Fruit fly (Drosophila melanogaster) whole organism, prepupa: Measurements from ENCODE around the gene CG4375.
A peak's percentile ranks its signal among the peaks of the same experiment; 100 is the strongest.

ENCODE experiments used
- CG10669 ChIP-seq: fragments of 200-800 bp; sonication (Bioruptor generic); optimal IDR thresholded peaks from 3 replicates; lab custom pipeline; 2018; ENCODE audit warnings: missing biosample characterization, mild to moderate bottlenecking, missing genetic modification characterization, moderate library complexity
- CG11294 ChIP-seq: fragments of 200-800 bp; sonication (Bioruptor generic); IDR thresholded peaks from 2 replicates; pipeline ENCODE4 v1.3.6; 2022; ENCODE audit warnings: missing biosample characterization, missing genetic modification characterization
- CG11762 ChIP-seq: fragments of 200-800 bp; sonication (Bioruptor generic); optimal IDR thresholded peaks from 3 replicates; lab custom pipeline; 2016; ENCODE audit warnings: missing biosample characterization, missing genetic modification characterization; ENCODE audit not compliant: insufficient read depth
- CG16779 ChIP-seq: fragments of 200-800 bp; sonication (Bioruptor generic); optimal IDR thresholded peaks from 3 replicates; lab custom pipeline; 2017; ENCODE audit warnings: missing biosample characterization, mild to moderate bottlenecking, missing genetic modification characterization
- CG3032 ChIP-seq: fragments of 200-800 bp; optimal IDR thresholded peaks from 2 replicates; lab custom pipeline; 2019; ENCODE audit warnings: missing biosample characterization, mild to moderate bottlenecking, missing genetic modification characterization, moderate library complexity
- CG31627 ChIP-seq: fragments of 200-800 bp; sonication (Bioruptor generic); optimal IDR thresholded peaks from 3 replicates; lab custom pipeline; 2016; ENCODE audit warnings: missing biosample characterization, missing genetic modification characterization
- CG34406 ChIP-seq: fragments of 200-800 bp; sonication (Bioruptor generic); optimal IDR thresholded peaks from 3 replicates; lab custom pipeline; 2016; ENCODE audit warnings: missing biosample characterization, missing genetic modification characterization
- CG3919 ChIP-seq: fragments of 200-800 bp; sonication (Bioruptor generic); optimal IDR thresholded peaks from 3 replicates; lab custom pipeline; 2016; ENCODE audit warnings: missing biosample characterization, missing genetic modification characterization
- CG6163 ChIP-seq: fragments of 200-800 bp; sonication (Bioruptor generic); IDR thresholded peaks from 3 replicates; pipeline ENCODE4 v1.3.6; 2022; ENCODE audit warnings: missing biosample characterization, missing genetic modification characterization
- CG6276 ChIP-seq: fragments of 200-800 bp; sonication (Bioruptor generic); optimal IDR thresholded peaks from 2 replicates; lab custom pipeline; 2017; ENCODE audit warnings: missing biosample characterization, mild to moderate bottlenecking, missing genetic modification characterization
- CG6792 ChIP-seq: fragments of 200-800 bp; sonication (Bioruptor generic); optimal IDR thresholded peaks from 3 replicates; lab custom pipeline; 2016; ENCODE audit warnings: missing biosample characterization, missing genetic modification characterization
- CG7368 ChIP-seq: fragments of 200-800 bp; sonication (Bioruptor generic); optimal IDR thresholded peaks from 3 replicates; lab custom pipeline; 2016; ENCODE audit warnings: missing biosample characterization, missing genetic modification characterization
- CG8119 ChIP-seq: fragments of 200-800 bp; sonication (Bioruptor generic); IDR thresholded peaks from 3 replicates; pipeline ENCODE4 v1.3.6; 2022; ENCODE audit warnings: missing biosample characterization, missing genetic modification characterization
- CG8632 ChIP-seq: fragments of 200-800 bp; sonication (Bioruptor generic); optimal IDR thresholded peaks from 3 replicates; lab custom pipeline; 2016; ENCODE audit warnings: missing biosample characterization, missing genetic modification characterization
- Eip75B ChIP-seq: fragments of 200-800 bp; sonication (Bioruptor generic); optimal IDR thresholded peaks from 3 replicates; lab custom pipeline; 2016; ENCODE audit warnings: missing biosample characterization, missing genetic modification characterization
- Eip78C ChIP-seq: fragments of 200-800 bp; sonication (Bioruptor generic); peaks from one replicate; lab custom pipeline; 2016; ENCODE audit warnings: missing biosample characterization, missing genetic modification characterization
- Ets21C ChIP-seq: fragments of 200-800 bp; sonication (Bioruptor generic); optimal IDR thresholded peaks from 3 replicates; lab custom pipeline; 2016; ENCODE audit warnings: missing biosample characterization, missing genetic modification characterization
- Hr38 ChIP-seq: sonication (Bioruptor generic); optimal IDR thresholded peaks from 2 replicates; lab custom pipeline; 2016; ENCODE audit warnings: missing biosample characterization, missing genetic modification characterization
- Hr39 ChIP-seq: fragments of 200-800 bp; sonication (Bioruptor generic); optimal IDR thresholded peaks from 2 replicates; lab custom pipeline; 2016; ENCODE audit warnings: missing biosample characterization, missing genetic modification characterization
- Hr4 ChIP-seq: fragments of 200-800 bp; sonication (Bioruptor generic); optimal IDR thresholded peaks from 3 replicates; lab custom pipeline; 2016; ENCODE audit warnings: missing biosample characterization, missing genetic modification characterization
- Lpt ChIP-seq: fragments of 200-800 bp; sonication (Bioruptor generic); optimal IDR thresholded peaks from 3 replicates; lab custom pipeline; 2016; ENCODE audit warnings: missing biosample characterization, missing genetic modification characterization
- OdsH ChIP-seq: fragments of 200-800 bp; sonication (Bioruptor generic); optimal IDR thresholded peaks from 3 replicates; lab custom pipeline; 2016; ENCODE audit warnings: missing biosample characterization, missing genetic modification characterization
- cyc ChIP-seq: fragments of 200-800 bp; sonication (Bioruptor generic); optimal IDR thresholded peaks from 3 replicates; lab custom pipeline; 2016; ENCODE audit warnings: missing biosample characterization, missing genetic modification characterization
- dsx ChIP-seq: fragments of 200-800 bp; optimal IDR thresholded peaks from 3 replicates; lab custom pipeline; 2019; ENCODE audit warnings: missing biosample characterization, mild to moderate bottlenecking, missing genetic modification characterization, moderate library complexity; ENCODE audit not compliant: poor library complexity, severe bottlenecking
- esn ChIP-seq: fragments of 200-800 bp; sonication (Bioruptor generic); optimal IDR thresholded peaks from 2 replicates; lab custom pipeline; 2016; ENCODE audit warnings: missing biosample characterization, mild to moderate bottlenecking, missing genetic modification characterization, moderate library complexity
- fd85E ChIP-seq: fragments of 200-800 bp; sonication (Bioruptor generic); optimal IDR thresholded peaks from 3 replicates; lab custom pipeline; 2016; ENCODE audit warnings: missing biosample characterization, missing genetic modification characterization
- fkh ChIP-seq: fragments of 200-800 bp; sonication (Bioruptor generic); optimal IDR thresholded peaks from 3 replicates; lab custom pipeline; 2017; ENCODE audit warnings: missing biosample characterization, mild to moderate bottlenecking, missing genetic modification characterization, moderate library complexity
- lz ChIP-seq: fragments of 200-800 bp; sonication (Bioruptor generic); optimal IDR thresholded peaks from 3 replicates; lab custom pipeline; 2016; ENCODE audit warnings: missing biosample characterization, missing genetic modification characterization
- net ChIP-seq: fragments of 200-800 bp; sonication (Bioruptor generic); optimal IDR thresholded peaks from 3 replicates; lab custom pipeline; 2016; ENCODE audit warnings: missing biosample characterization, missing genetic modification characterization
- salr ChIP-seq, 2 experiments: fragments of 200-800 bp; sonication (Bioruptor generic); optimal IDR thresholded peaks; 3 replicates each; lab custom pipeline; 2016 to 2018; ENCODE audit warnings: missing biosample characterization in 2 of 2, missing genetic modification characterization in 2 of 2, mild to moderate bottlenecking in 1 of 2
- spab ChIP-seq: fragments of 200-800 bp; sonication (Bioruptor generic); optimal IDR thresholded peaks from 2 replicates; lab custom pipeline; 2017; ENCODE audit warnings: missing biosample characterization, mild to moderate bottlenecking, missing genetic modification characterization, missing genetic modification reagents
- svp ChIP-seq: fragments of 200-800 bp; sonication (Bioruptor generic); peaks from one replicate; lab custom pipeline; 2016; ENCODE audit warnings: missing biosample characterization, missing genetic modification characterization
- topi ChIP-seq: fragments of 200-800 bp; sonication (Bioruptor generic); optimal IDR thresholded peaks from 3 replicates; lab custom pipeline; 2016; ENCODE audit warnings: missing biosample characterization, missing genetic modification characterization
- vri ChIP-seq: fragments of 200-800 bp; sonication (Bioruptor generic); optimal IDR thresholded peaks from 3 replicates; lab custom pipeline; 2016; ENCODE audit warnings: missing biosample characterization, mild to moderate bottlenecking, missing genetic modification characterization

The CG4375 gene

dm6 chr2L:1062473-1063363 lies 36.0 kb upstream of the CG4375 start (continued):
- TF ChIP-seq CG8632 (GFP tag; lab: Kevin White, UChicago) (peak; percentile 63), CG11294 (GFP tag; lab: Robert Waterston, UW) (no peak), Lpt (GFP tag; lab: Kevin White, UChicago) (no peak), CG34406 (GFP tag; lab: Kevin White, UChicago) (peak; percentile 68), topi (GFP tag; lab: Kevin White, UChicago) (peak; percentile 81), esn (peak; percentile 83), CG8119 (GFP tag; lab: Robert Waterston, UW) (no peak), fkh (GFP tag; lab: Kevin White, UChicago) (no peak), salr (GFP tag; optimal IDR thresholded peaks at IDR 0.05; lab: Kevin White, UChicago) (peak; percentile 3 to 49), spab (peak; percentile 66)

- no peak for TF ChIP-seq Ets21C
- TF ChIP-seq CG31627 (GFP tag; lab: Kevin White, UChicago): no peak
- peak; percentile 30 for TF ChIP-seq Eip78C
Observed at dm6 chr2L:1057513-1057912, 30.8 kb upstream of the CG4375 start.

dm6 chr2L:1056631-1057030 lies 29.9 kb upstream of the CG4375 start:
- peak; percentile 30 for TF ChIP-seq svp
- TF ChIP-seq Eip75B (GFP tag; lab: Kevin White, UChicago): no peak
- peak; percentile 30 for TF ChIP-seq Eip78C
- TF ChIP-seq CG6276 (GFP tag; lab: Kevin White, UChicago): no peak
- TF ChIP-seq dsx (GFP tag; lab: Kevin White, UChicago): peak; percentile 52
- TF ChIP-seq, all 60 proteins: peak for 3

- no peak for TF ChIP-seq OdsH (GFP tag; lab: Kevin White, UChicago)
- peak; percentile 38 for TF ChIP-seq svp
- TF ChIP-seq Hr38: no peak
- peak; percentile 10 for TF ChIP-seq CG3032 (tag; lab: Kevin White, UChicago)
- no peak for TF ChIP-seq CG31627 (GFP tag; lab: Kevin White, UChicago)
- TF ChIP-seq CG16779 (tag; lab: Kevin White, UChicago): no peak
- TF ChIP-seq Eip75B (GFP tag; lab: Kevin White, UChicago): no peak
- peak; percentile 3 for TF ChIP-seq net (GFP tag; lab: Kevin White, UChicago)
- TF ChIP-seq CG3919 (GFP tag; lab: Kevin White, UChicago): peak; percentile 7
- no peak for TF ChIP-seq Lpt (GFP tag; lab: Kevin White, UChicago)
- TF ChIP-seq CG10669 (GFP tag; lab: Kevin White, UChicago): peak; percentile 29
- no peak for TF ChIP-seq fd85E (GFP tag; lab: Kevin White, UChicago)
- TF ChIP-seq Eip78C: peak; percentile 65
- TF ChIP-seq CG11762 (GFP tag; lab: Kevin White, UChicago): no peak
- no peak for TF ChIP-seq CG6792 (GFP tag; lab: Kevin White, UChicago)
- no peak for TF ChIP-seq vri (GFP tag; lab: Kevin White, UChicago)
- peak; percentile 23 for TF ChIP-seq CG34406 (GFP tag; lab: Kevin White, UChicago)
Observed at dm6 chr2L:1049361-1049760, 22.7 kb upstream of the CG4375 start.

- TF ChIP-seq CG7368 (no peak), spab (no peak), lz (GFP tag; lab: Kevin White, UChicago) (no peak), cyc (no peak), Hr39 (GFP tag; lab: Kevin White, UChicago) (no peak), CG6163 (no peak), Hr4 (GFP tag; lab: Kevin White, UChicago) (no peak), salr (GFP tag; optimal IDR thresholded peaks at IDR 0.05; lab: Kevin White, UChicago) (no peak)
- TF ChIP-seq, all 60 proteins: peak for 0
Observed at dm6 chr2L:1048846-1049245, 22.1 kb upstream of the CG4375 start.
